Worm (Caenorhabditis elegans): ENCODE data around the gene C33G8.2.

The C33G8.2 gene

ce11 chrV:7060396-7060795 lies 50.8 kb downstream of the C33G8.2 start, which contains the start of the genes Y57E12AL.6 and Y57E12AL.1 (continued):
- TF ChIP-seq lsy-27 (tag; optimal IDR thresholded peaks at IDR 0.05; ENCODE audit: borderline replicate concordance, insufficient read depth) (no peak), ztf-26 (tag; optimal IDR thresholded peaks at IDR 0.05) (peak; percentile 55), snpc-4 (GFP tag; optimal IDR thresholded peaks at IDR 0.05) (peak; percentile 58), snpc-4 (tag; optimal IDR thresholded peaks at IDR 0.05) (peak; percentile 73 to 83 (median 81)), madf-6 (GFP tag; IDR thresholded peaks at IDR 0.05) (peak; percentile 69), madf-10 (tag; optimal IDR thresholded peaks at IDR 0.05) (peak; percentile 49), efl-1 (GFP tag; optimal IDR thresholded peaks at IDR 0.05) (peak; percentile 55), sdz-38 (tag; optimal IDR thresholded peaks at IDR 0.05) (no peak), tbx-9 (tag; optimal IDR thresholded peaks at IDR 0.05; ENCODE audit: borderline replicate concordance) (no peak), ets-4 (GFP tag; optimal IDR thresholded peaks at IDR 0.05) (no peak), attf-6 (GFP tag; IDR thresholded peaks at IDR 0.05) (no peak), xnd-1 (tag; optimal IDR thresholded peaks at IDR 0.05) (peak; percentile 22), hlh-26 (GFP tag; conservative IDR thresholded peaks at IDR 0.05) (no peak), nhr-179 (tag; optimal IDR thresholded peaks at IDR 0.05) (no peak), athp-1 (tag; optimal IDR thresholded peaks at IDR 0.05) (peak; percentile 33), repo-1 (tag; optimal IDR thresholded peaks at IDR 0.05) (peak; percentile 48), C06A6.2 (GFP tag; conservative IDR thresholded peaks at IDR 0.05) (0 out of 2 replicates have a peak, but pooled peaks have one; percentile 45), nfyb-1 (GFP tag; IDR thresholded peaks at IDR 0.05) (0 out of 2 replicates have a peak, but pooled peaks have one; percentile 38), him-1 (tag; optimal IDR thresholded peaks at IDR 0.05) (no peak), ztf-18 (tag; optimal IDR thresholded peaks at IDR 0.05) (peak; percentile 98), ceh-58 (GFP tag; IDR thresholded peaks at IDR 0.05) (no peak), Y79H2A.3 (GFP tag; conservative IDR thresholded peaks at IDR 0.05) (no peak), die-1 (tag; optimal IDR thresholded peaks at IDR 0.05) (peak; percentile 44), hrde-1 (tag; optimal IDR thresholded peaks at IDR 0.05; ENCODE audit: borderline replicate concordance) (no peak), unc-130 (GFP tag; optimal IDR thresholded peaks at IDR 0.05) (no peak), ceh-27 (GFP tag; optimal IDR thresholded peaks at IDR 0.05) (no peak), F49E8.2 (tag; optimal IDR thresholded peaks at IDR 0.05; ENCODE audit: insufficient read depth) (no peak), dox-1 (GFP tag; IDR thresholded peaks at IDR 0.05) (peak; percentile 87), chd-7 (tag; optimal IDR thresholded peaks at IDR 0.05) (no peak), pha-4 (tag; optimal IDR thresholded peaks at IDR 0.05) (peak; percentile 38), ceh-100 (GFP tag; IDR thresholded peaks at IDR 0.05) (0 out of 2 replicates have a peak, but pooled peaks have one; percentile 11), madf-8 (GFP tag; conservative IDR thresholded peaks at IDR 0.05) (no peak; the same call in 1 of the 2 replicates), gei-17 (GFP tag; optimal IDR thresholded peaks at IDR 0.05) (peak; percentile 35), zfh-2 (GFP tag; conservative IDR thresholded peaks at IDR 0.05) (0 out of 2 replicates have a peak, but pooled peaks have one; percentile 15), attf-3 (GFP tag; conservative IDR thresholded peaks at IDR 0.05) (peak; percentile 51; the same call in 1 of the 2 replicates), rcor-1 (GFP tag; IDR thresholded peaks at IDR 0.05) (peak; percentile 43; the same call in 1 of the 2 replicates), F55B11.4 (tag; optimal IDR thresholded peaks at IDR 0.05; ENCODE audit: borderline replicate concordance, insufficient read depth) (no peak), nhr-80 (tag; optimal IDR thresholded peaks at IDR 0.05) (peak; percentile 63), dpl-1 (GFP tag; optimal IDR thresholded peaks at IDR 0.05) (peak; percentile 45), lin-26 (GFP tag; IDR thresholded peaks at IDR 0.05) (no peak), snpc-1.3 (tag; optimal IDR thresholded peaks at IDR 0.05; ENCODE audit: insufficient read depth) (peak; percentile 25), Y95B8A.8 (GFP tag; IDR thresholded peaks at IDR 0.05) (no peak), nfya-2 (GFP tag; IDR thresholded peaks at IDR 0.05) (no peak)

Measured in whole organism, young adult.